Fruit fly (Drosophila melanogaster) S2 (cell line): ENCODE results near the gene CG9150.

Source experiments
- CG8478 ChIP-seq: fragments of >200 bp; optimal IDR thresholded peaks from 2 replicates; lab custom pipeline; 2018
- CTCF ChIP-seq, 2 experiments: fragments of >200 bp; optimal IDR thresholded peaks; 2 replicates each; lab custom pipeline; 2018

DNA sequence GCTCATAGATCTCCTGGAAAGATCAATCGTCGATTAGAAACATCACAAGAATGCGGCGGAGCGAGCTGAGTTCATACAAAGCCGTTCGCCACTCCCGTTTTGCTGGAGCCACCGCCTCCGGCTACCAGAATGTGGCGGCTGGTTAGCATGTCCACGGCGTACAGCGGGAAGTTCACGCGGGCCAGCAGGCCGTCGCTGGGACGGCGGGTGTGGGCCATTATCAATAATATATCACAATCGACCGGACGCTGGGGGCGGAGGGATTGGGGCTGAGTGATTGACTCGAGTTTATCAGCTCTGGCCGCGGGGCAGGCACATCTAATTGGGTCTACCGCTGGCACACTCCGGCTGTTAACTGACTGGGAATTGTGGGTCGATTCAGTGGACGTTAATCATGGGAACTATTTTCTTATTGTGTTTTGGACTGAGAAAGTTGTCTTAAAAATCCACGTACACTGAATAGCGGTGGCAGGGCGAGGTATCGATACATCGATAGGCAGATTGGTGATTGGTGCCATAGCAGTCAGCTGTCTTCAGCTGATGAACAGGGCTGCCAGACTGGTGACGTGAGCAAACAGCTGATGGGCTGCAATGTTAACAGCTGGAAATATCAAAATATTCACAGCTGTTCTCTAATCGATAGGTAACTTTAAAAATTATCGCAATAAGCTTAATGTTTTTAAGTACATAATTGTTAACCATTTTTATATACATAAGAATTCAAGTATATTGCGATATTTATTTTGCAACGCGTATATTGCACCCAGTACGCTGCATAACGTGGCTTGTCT, 30.3 kb upstream of the CG9150 start, which contains the start of gene CG9175:
- no peak for TF ChIP-seq CG8478 (lab: Kevin White, UChicago)
- TF ChIP-seq CTCF (optimal IDR thresholded peaks at IDR 0.05; lab: Kevin White, UChicago), result peak; percentile 0 to 37
